Fruit fly (Drosophila melanogaster) whole organism, embryonic: ENCODE data around the gene CG43229.

Experiments used
- C15 ChIP-seq: fragments of 200-800 bp; sonication (Bioruptor generic); IDR thresholded peaks from 3 replicates; pipeline ENCODE4 v1.3.6; 2022; ENCODE audit warnings: missing biosample characterization, missing genetic modification characterization
- CG10209 ChIP-seq: fragments of 200-800 bp; sonication (Bioruptor generic); optimal IDR thresholded peaks from 3 replicates; lab custom pipeline; 2017; ENCODE audit warnings: missing biosample characterization, mild to moderate bottlenecking, missing genetic modification characterization, missing genetic modification reagents
- CG12236 ChIP-seq: fragments of 200-800 bp; sonication (Bioruptor generic); optimal IDR thresholded peaks from 2 replicates; lab custom pipeline; 2016; ENCODE audit warnings: missing biosample characterization, missing genetic modification characterization
- CG13775 ChIP-seq: fragments of 200-800 bp; sonication (Bioruptor generic); optimal IDR thresholded peaks from 3 replicates; lab custom pipeline; 2017; ENCODE audit warnings: missing biosample characterization, mild to moderate bottlenecking, missing genetic modification characterization
- CG13894 ChIP-seq: fragments of 200-800 bp; sonication (Bioruptor generic); optimal IDR thresholded peaks from 3 replicates; lab custom pipeline; 2018; ENCODE audit warnings: missing biosample characterization, mild to moderate bottlenecking, missing genetic modification characterization, moderate library complexity
- CG15479 ChIP-seq: fragments of 200-800 bp; sonication (Bioruptor generic); optimal IDR thresholded peaks from 3 replicates; lab custom pipeline; 2019; ENCODE audit warnings: missing biosample characterization, mild to moderate bottlenecking, missing genetic modification characterization, moderate library complexity
- CG15514 ChIP-seq: fragments of 200-800 bp; sonication (Bioruptor generic); optimal IDR thresholded peaks from 3 replicates; lab custom pipeline; 2017; ENCODE audit warnings: missing biosample characterization, missing genetic modification characterization, mild to moderate bottlenecking, moderate library complexity, missing genetic modification reagents
- CG15696 ChIP-seq: fragments of 200-800 bp; sonication (Bioruptor generic); optimal IDR thresholded peaks from 2 replicates; lab custom pipeline; 2019; ENCODE audit warnings: missing biosample characterization, mild to moderate bottlenecking, missing genetic modification characterization, moderate library complexity
- CG18476 ChIP-seq: fragments of 200-800 bp; sonication (Bioruptor generic); optimal IDR thresholded peaks from 2 replicates; lab custom pipeline; 2016; ENCODE audit warnings: missing biosample characterization, mild to moderate bottlenecking, missing genetic modification characterization
- CG2199 ChIP-seq: fragments of 200-800 bp; sonication (Bioruptor generic); IDR thresholded peaks from 3 replicates; pipeline ENCODE4 v1.3.6; 2022; ENCODE audit warnings: missing biosample characterization, missing genetic modification characterization
- CG3065 ChIP-seq: fragments of 200-800 bp; sonication (Bioruptor generic); optimal IDR thresholded peaks from 2 replicates; lab custom pipeline; 2016; ENCODE audit warnings: missing biosample characterization, missing genetic modification characterization
- CG34422 ChIP-seq: fragments of 200-800 bp; sonication (Bioruptor generic); IDR thresholded peaks from 3 replicates; pipeline ENCODE4 v1.3.6; 2022; ENCODE audit warnings: missing biosample characterization, missing genetic modification characterization
- CG4360 ChIP-seq: fragments of 200-800 bp; sonication (Bioruptor generic); IDR thresholded peaks from 2 replicates; pipeline ENCODE4 v1.3.6; 2022; ENCODE audit warnings: missing biosample characterization, missing genetic modification characterization
- CG8388 ChIP-seq: fragments of 200-800 bp; sonication (Bioruptor generic); optimal IDR thresholded peaks from 2 replicates; lab custom pipeline; 2019; ENCODE audit warnings: missing biosample characterization, mild to moderate bottlenecking, missing genetic modification characterization, moderate library complexity
- Dad ChIP-seq: fragments of 200-800 bp; sonication (Bioruptor generic); optimal IDR thresholded peaks from 3 replicates; lab custom pipeline; 2016; ENCODE audit warnings: missing biosample characterization, missing genetic modification characterization
- Deaf1 ChIP-seq: fragments of 200-800 bp; optimal IDR thresholded peaks from 3 replicates; lab custom pipeline; 2019; ENCODE audit warnings: missing biosample characterization, mild to moderate bottlenecking, missing genetic modification characterization, moderate library complexity
- Dip3 ChIP-seq: fragments of 200-800 bp; sonication (Bioruptor generic); optimal IDR thresholded peaks from 3 replicates; lab custom pipeline; 2016; ENCODE audit warnings: missing biosample characterization, missing genetic modification characterization
- Drgx ChIP-seq: fragments of 200-800 bp; sonication (Bioruptor generic); IDR thresholded peaks from 2 replicates; pipeline ENCODE4 v1.3.6; 2022; ENCODE audit warnings: missing biosample characterization, missing genetic modification characterization
- Eip74EF ChIP-seq, 2 experiments: fragments of 200-800 bp in 1 of 2; fragments of >200 bp in 1 of 2; sonication (Bioruptor generic) in 1 of 2; optimal IDR thresholded peaks; 2 replicates each; lab custom pipeline; 2017 to 2019; ENCODE audit warnings: missing biosample characterization in 2 of 2, missing genetic modification characterization in 2 of 2, mild to moderate bottlenecking in 1 of 2, moderate library complexity in 1 of 2
- Hr51 ChIP-seq, 2 experiments: fragments of 200-800 bp; sonication (Bioruptor generic); optimal IDR thresholded peaks; 2 replicates in 1 of 2; 3 replicates in 1 of 2; lab custom pipeline; 2016 to 2018; ENCODE audit warnings: missing biosample characterization in 2 of 2, missing genetic modification characterization in 2 of 2, mild to moderate bottlenecking in 1 of 2, moderate library complexity in 1 of 2
- Oli ChIP-seq: fragments of 200-800 bp; sonication (Bioruptor generic); optimal IDR thresholded peaks from 2 replicates; lab custom pipeline; 2018; ENCODE audit warnings: missing biosample characterization, mild to moderate bottlenecking, missing genetic modification characterization, moderate library complexity
- Spps ChIP-seq: fragments of 200-800 bp; sonication (Bioruptor generic); optimal IDR thresholded peaks from 2 replicates; lab custom pipeline; 2018; ENCODE audit warnings: missing biosample characterization, mild to moderate bottlenecking, missing genetic modification characterization
- Sry-δ ChIP-seq: fragments of 200-800 bp; sonication (Bioruptor generic); optimal IDR thresholded peaks from 2 replicates; lab custom pipeline; 2016; ENCODE audit warnings: missing biosample characterization, missing genetic modification characterization
- abd-A ChIP-seq: fragments of 200-800 bp; sonication (Bioruptor generic); optimal IDR thresholded peaks from 3 replicates; lab custom pipeline; 2019; ENCODE audit warnings: missing biosample characterization, mild to moderate bottlenecking, missing genetic modification characterization, moderate library complexity
- bbx ChIP-seq: fragments of 200-800 bp; sonication (Bioruptor generic); IDR thresholded peaks from 2 replicates; pipeline ENCODE4 v1.3.6; 2022; ENCODE audit warnings: missing biosample characterization, missing genetic modification characterization; ENCODE audit not compliant: partially characterized antibody
- btn ChIP-seq: fragments of 200-800 bp; sonication (Bioruptor generic); optimal IDR thresholded peaks from 2 replicates; lab custom pipeline; 2016; ENCODE audit warnings: missing biosample characterization, missing genetic modification characterization
- chinmo ChIP-seq: fragments of 200-800 bp; sonication (Bioruptor generic); IDR thresholded peaks from 4 replicates; pipeline ENCODE4 v1.3.6; 2022; ENCODE audit warnings: missing biosample characterization, missing genetic modification characterization; ENCODE audit not compliant: partially characterized antibody
- corto ChIP-seq: fragments of 200-800 bp; sonication (Bioruptor generic); optimal IDR thresholded peaks from 2 replicates; lab custom pipeline; 2016; ENCODE audit warnings: missing biosample characterization, mild to moderate bottlenecking, missing genetic modification characterization, moderate library complexity
- da ChIP-seq: fragments of 200-800 bp; sonication (Bioruptor generic); optimal IDR thresholded peaks from 2 replicates; lab custom pipeline; 2016; ENCODE audit warnings: missing biosample characterization, missing genetic modification characterization
- emc ChIP-seq: fragments of 200-800 bp; sonication (Bioruptor generic); optimal IDR thresholded peaks from 2 replicates; lab custom pipeline; 2016; ENCODE audit warnings: missing biosample characterization, missing genetic modification characterization
- gcm2 ChIP-seq: fragments of 200-800 bp; sonication (Bioruptor generic); optimal IDR thresholded peaks from 2 replicates; lab custom pipeline; 2016; ENCODE audit warnings: missing biosample characterization, missing genetic modification characterization
- grau ChIP-seq: fragments of 200-800 bp; optimal IDR thresholded peaks from 3 replicates; lab custom pipeline; 2019; ENCODE audit warnings: missing biosample characterization, mild to moderate bottlenecking, missing genetic modification characterization, moderate library complexity
- gsb ChIP-seq: fragments of 200-800 bp; sonication (Bioruptor generic); IDR thresholded peaks from 2 replicates; pipeline ENCODE4 v1.3.6; 2022; ENCODE audit warnings: missing biosample characterization, missing genetic modification characterization
- hb ChIP-seq: fragments of 200-800 bp; sonication (Bioruptor generic); IDR thresholded peaks from 3 replicates; pipeline ENCODE4 v1.3.6; 2022; ENCODE audit warnings: missing biosample characterization, missing genetic modification characterization; ENCODE audit not compliant: partially characterized antibody
- hkb ChIP-seq, 2 experiments: fragments of 200-800 bp in 1 of 2; fragments of >200 bp in 1 of 2; sonication (Bioruptor generic) in 1 of 2; IDR thresholded peaks in 1 of 2; optimal IDR thresholded peaks in 1 of 2; 2 replicates each; pipeline versions ENCODE4 v1.3.6 to Lab custom; 2017 to 2022; ENCODE audit warnings: missing biosample characterization in 1 of 2, missing genetic modification characterization in 1 of 2
- ind ChIP-seq: fragments of 200-800 bp; sonication (Bioruptor generic); optimal IDR thresholded peaks from 3 replicates; lab custom pipeline; 2016; ENCODE audit warnings: missing biosample characterization, missing genetic modification characterization
- kay ChIP-seq: fragments of 200-800 bp; sonication (Bioruptor generic); optimal IDR thresholded peaks from 2 replicates; lab custom pipeline; 2016; ENCODE audit warnings: missing biosample characterization, missing genetic modification characterization
- klu ChIP-seq: fragments of 200-800 bp; sonication (Bioruptor generic); IDR thresholded peaks from 2 replicates; pipeline ENCODE4 v1.3.6; 2022; ENCODE audit warnings: missing biosample characterization, missing genetic modification characterization
- scrt ChIP-seq: fragments of 200-800 bp; sonication (Bioruptor generic); optimal IDR thresholded peaks from 2 replicates; lab custom pipeline; 2018; ENCODE audit warnings: missing biosample characterization, mild to moderate bottlenecking, missing genetic modification characterization, moderate library complexity

CG43229 gene

dm6 chrX:18181152-18181551, 42.8 kb downstream of the CG43229 start:
- no peak for TF ChIP-seq CG34422 (GFP tag; lab: Robert Waterston, UW)
- TF ChIP-seq Sry-δ (GFP tag; lab: Kevin White, UChicago): no peak
- TF ChIP-seq abd-A (tag; lab: Kevin White, UChicago): peak; percentile 77
- peak; percentile 97 for TF ChIP-seq CG13894 (tag; lab: Kevin White, UChicago)

dm6 chrX:18185944-18186343, 47.6 kb downstream of the CG43229 start:
- TF ChIP-seq scrt (peak; percentile 25), CG18476 (GFP tag; lab: Kevin White, UChicago) (no peak), Oli (tag; lab: Kevin White, UChicago) (no peak), CG3065 (GFP tag; lab: Kevin White, UChicago) (no peak), grau (no peak), gcm2 (GFP tag; lab: Kevin White, UChicago) (no peak), kay (GFP tag; lab: Kevin White, UChicago) (no peak), CG2199 (GFP tag; lab: Robert Waterston, UW) (no peak), C15 (GFP tag; lab: Robert Waterston, UW) (no peak), Drgx (GFP tag; lab: Robert Waterston, UW) (no peak), ind (GFP tag; lab: Kevin White, UChicago) (no peak), chinmo (0 out of 4 replicates have a peak, but pooled peaks have one; percentile 26), klu (no peak), CG10209 (GFP tag; lab: Kevin White, UChicago) (no peak), Dip3 (GFP tag; lab: Kevin White, UChicago) (no peak), Spps (tag; lab: Kevin White, UChicago) (no peak), Hr51 (GFP tag; optimal IDR thresholded peaks at IDR 0.05; lab: Kevin White, UChicago) (no peak), Eip74EF (GFP tag; optimal IDR thresholded peaks at IDR 0.05; lab: Kevin White, UChicago) (no peak), corto (GFP tag; lab: Kevin White, UChicago) (no peak), CG8388 (no peak), CG15696 (tag; lab: Kevin White, UChicago) (no peak), CG13775 (GFP tag; lab: Kevin White, UChicago) (peak; percentile 17), hb (GFP tag; lab: Robert Waterston, UW) (no peak), CG13894 (tag; lab: Kevin White, UChicago) (peak; percentile 14), CG4360 (GFP tag; lab: Robert Waterston, UW) (no peak), emc (GFP tag; lab: Kevin White, UChicago) (no peak), CG15479 (GFP tag; lab: Kevin White, UChicago) (no peak), Dad (no peak), bbx (GFP tag; lab: Robert Waterston, UW) (no peak), CG12236 (GFP tag; lab: Kevin White, UChicago) (no peak), gsb (GFP tag; lab: Robert Waterston, UW) (no peak), btn (GFP tag; lab: Kevin White, UChicago) (no peak), Deaf1 (tag; lab: Kevin White, UChicago) (peak; percentile 90), hkb (optimal IDR thresholded peaks at IDR 0.05; lab: Kevin White, UChicago) (no peak), hkb (GFP tag; IDR thresholded peaks at IDR 0.05; lab: Robert Waterston, UW) (no peak), CG15514 (GFP tag; lab: Kevin White, UChicago) (peak; percentile 30), da (GFP tag; lab: Kevin White, UChicago) (no peak)
